Fruit fly (Drosophila melanogaster) whole organism, adult: ENCODE results near the gene Tim17b1.

Experiments used
- CG12768 ChIP-seq: fragments of 200-800 bp; sonication (Bioruptor generic); optimal IDR thresholded peaks from 2 replicates; lab custom pipeline; 2017; ENCODE audit warnings: missing biosample characterization, missing genetic modification characterization, mild to moderate bottlenecking, moderate library complexity, missing genetic modification reagents
- CG1620 ChIP-seq: fragments of 200-800 bp; sonication (Bioruptor generic); optimal IDR thresholded peaks from 2 replicates; lab custom pipeline; 2016; ENCODE audit warnings: missing biosample characterization, missing genetic modification characterization
- CG33017 ChIP-seq: fragments of 200-800 bp; sonication (Bioruptor generic); optimal IDR thresholded peaks from 2 replicates; lab custom pipeline; 2018; ENCODE audit warnings: missing biosample characterization, mild to moderate bottlenecking, missing genetic modification characterization, moderate library complexity
- CG5204 ChIP-seq: fragments of 200-800 bp; sonication (Bioruptor generic); optimal IDR thresholded peaks from 2 replicates; lab custom pipeline; 2016; ENCODE audit warnings: missing biosample characterization, missing genetic modification characterization
- CG7045 ChIP-seq: fragments of 200-800 bp; sonication (Bioruptor generic); optimal IDR thresholded peaks from 2 replicates; lab custom pipeline; 2017; ENCODE audit warnings: missing biosample characterization, mild to moderate bottlenecking, missing genetic modification characterization
- CG7101 ChIP-seq: fragments of 200-800 bp; sonication (Bioruptor generic); optimal IDR thresholded peaks from 2 replicates; lab custom pipeline; 2018; ENCODE audit warnings: missing biosample characterization, mild to moderate bottlenecking, missing genetic modification characterization, moderate library complexity
- Clk ChIP-seq: fragments of 200-800 bp; sonication (Bioruptor generic); optimal IDR thresholded peaks from 2 replicates; lab custom pipeline; 2017; ENCODE audit warnings: missing biosample characterization, missing genetic modification characterization
- cnc ChIP-seq, 2 experiments: fragments of >200 bp; optimal IDR thresholded peaks; 2 replicates each; lab custom pipeline; 2017
- kay ChIP-seq: fragments of 200-800 bp; sonication (Bioruptor generic); peaks from one replicate; lab custom pipeline; 2016; ENCODE audit warnings: missing biosample characterization, missing genetic modification characterization, borderline replicate concordance
- pad ChIP-seq: fragments of 200-800 bp; sonication (Bioruptor generic); optimal IDR thresholded peaks from 3 replicates; lab custom pipeline; 2017; ENCODE audit warnings: missing biosample characterization, missing genetic modification characterization, mild to moderate bottlenecking, moderate library complexity, missing genetic modification reagents

Tim17b1 gene

DNA sequence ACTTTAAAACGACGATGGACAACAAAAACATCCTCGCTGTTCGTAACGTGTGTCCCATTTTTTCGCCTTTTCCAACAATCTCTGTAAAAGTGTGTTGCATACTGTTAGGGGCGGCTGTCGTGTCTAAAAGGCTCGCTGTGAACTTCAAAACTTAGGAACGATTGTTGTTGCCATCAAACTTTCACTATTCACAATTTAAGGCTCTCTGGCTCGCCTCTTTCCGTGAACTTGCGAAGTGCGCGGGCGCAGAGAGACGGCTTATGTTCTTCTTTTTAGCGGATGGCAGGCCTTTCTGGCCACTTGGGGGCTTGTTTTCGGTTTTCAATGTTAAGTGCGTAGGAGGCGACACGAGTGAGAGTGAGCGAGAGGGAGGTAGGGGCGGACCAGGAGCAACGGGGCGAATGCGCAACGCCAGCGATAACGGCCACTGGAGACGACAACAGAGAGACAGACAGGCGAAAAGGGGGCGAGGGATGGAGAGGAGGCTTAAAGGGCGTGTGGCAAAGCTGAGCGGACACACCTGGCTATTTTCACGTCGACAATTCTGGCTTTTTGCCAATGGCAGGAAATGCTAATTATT, 50.5 kb downstream of the Tim17b1 start, which contains the start of gene mtd:
Gene mtd, minus strand, starts transcription at position 51 of the 580 bp plus-strand sequence.
- TF ChIP-seq CG1620 (GFP tag; lab: Kevin White, UChicago) (no peak), CG7101 (no peak), cnc (optimal IDR thresholded peaks at IDR 0.05; lab: Kevin White, UChicago) (no peak), CG33017 (tag; lab: Kevin White, UChicago) (no peak), CG7045 (GFP tag; lab: Kevin White, UChicago) (no peak), pad (GFP tag; lab: Kevin White, UChicago) (no peak), CG12768 (GFP tag; lab: Kevin White, UChicago) (no peak), kay (GFP tag; lab: Kevin White, UChicago) (no peak), Clk (GFP tag; lab: Kevin White, UChicago) (no peak), CG5204 (GFP tag; lab: Kevin White, UChicago) (no peak)
